Worm (Caenorhabditis elegans): ENCODE measurements around the gene sre-3.
A peak's percentile ranks its signal among the peaks of the same experiment; 100 is the strongest.

The sre-3 gene

DNA sequence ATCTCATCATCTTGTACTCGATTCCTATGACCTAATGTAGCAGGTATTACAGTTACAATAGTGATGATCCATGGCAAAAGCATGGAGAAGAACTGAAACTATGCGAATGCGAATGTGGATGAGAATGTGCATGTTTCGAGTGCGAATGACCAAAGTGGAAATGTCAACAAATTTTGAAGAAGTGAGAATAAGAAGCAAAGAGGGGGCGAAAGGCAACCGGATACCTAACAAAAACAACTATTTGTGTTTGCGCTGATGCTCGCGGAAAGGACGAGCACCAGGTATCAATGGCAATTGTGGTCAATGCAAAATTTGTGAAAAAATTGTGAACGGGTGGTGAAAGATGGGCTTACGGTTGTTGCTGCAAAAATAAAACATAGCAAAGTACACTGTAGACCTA is 17.1 kb downstream of the sre-3 start, which contains the start of gene nas-7:
Gene nas-7, minus strand, starts transcription at position 101 of the 400 bp plus-strand sequence.
- no peak for TF ChIP-seq F13H6.1 (tag; optimal IDR thresholded peaks at IDR 0.05)
- TF ChIP-seq eyg-1 (tag; optimal IDR thresholded peaks at IDR 0.05): no peak

DNA sequence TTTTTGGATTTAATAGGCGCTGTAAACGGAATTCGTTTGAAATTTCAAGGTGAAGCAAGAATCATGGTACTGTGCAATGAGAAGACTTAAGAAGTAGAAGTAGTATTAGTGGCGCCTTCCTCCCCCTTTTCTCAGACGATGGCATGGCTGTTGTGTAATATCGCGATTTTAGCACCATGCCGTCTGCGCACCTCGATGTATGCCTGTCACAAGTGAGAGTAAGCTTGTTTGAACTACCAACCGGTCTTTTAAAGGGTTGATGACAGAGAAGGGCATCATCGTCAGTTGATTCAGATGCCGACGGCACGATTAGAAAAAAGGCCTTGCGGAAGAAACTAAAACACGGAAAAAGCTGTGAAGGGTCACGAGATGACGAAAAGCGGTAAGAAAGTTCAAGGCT is 18.5 kb downstream of the sre-3 start:
- no peak for TF ChIP-seq tbx-7 (tag; optimal IDR thresholded peaks at IDR 0.05)
- TF ChIP-seq ztf-16 (tag; optimal IDR thresholded peaks at IDR 0.05): no peak
- no peak for TF ChIP-seq pqm-1 (tag; optimal IDR thresholded peaks at IDR 0.05)
- TF ChIP-seq hlh-30 (tag; optimal IDR thresholded peaks at IDR 0.05; ENCODE audit: insufficient read depth): peak; percentile 36
- TF ChIP-seq pat-9 (tag; optimal IDR thresholded peaks at IDR 0.05): no peak
- TF ChIP-seq fkh-10 (GFP tag; optimal IDR thresholded peaks at IDR 0.05): no peak

DNA sequence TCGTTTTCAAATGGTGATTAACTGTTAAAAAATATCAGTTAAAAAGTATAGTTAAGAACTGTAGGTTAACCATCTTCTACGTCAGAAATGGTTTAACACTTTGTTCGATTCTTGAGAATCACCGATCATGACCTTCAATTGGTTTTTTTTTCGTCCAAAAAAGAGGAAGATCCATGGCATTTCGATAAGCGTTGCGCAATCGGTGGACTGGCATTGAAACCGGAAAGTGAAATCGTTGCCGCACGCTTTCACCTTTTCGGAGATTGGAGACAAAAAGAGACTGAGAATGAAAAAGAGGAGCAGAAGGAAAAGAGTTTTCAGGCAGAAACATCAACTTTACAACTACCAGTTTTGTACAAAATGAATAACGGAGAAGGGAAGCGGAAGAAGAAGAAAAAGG is 19.7 kb downstream of the sre-3 start:
- TF ChIP-seq ets-4 (tag; optimal IDR thresholded peaks at IDR 0.05) (no peak), rnt-1 (tag; optimal IDR thresholded peaks at IDR 0.05) (no peak), fkh-6 (tag; optimal IDR thresholded peaks at IDR 0.05) (no peak), zip-5 (tag; optimal IDR thresholded peaks at IDR 0.05) (no peak), T23F11.4 (GFP tag; optimal IDR thresholded peaks at IDR 0.05) (no peak), che-1 (tag; optimal IDR thresholded peaks at IDR 0.05) (no peak), ceh-45 (GFP tag; IDR thresholded peaks at IDR 0.05) (no peak)

DNA sequence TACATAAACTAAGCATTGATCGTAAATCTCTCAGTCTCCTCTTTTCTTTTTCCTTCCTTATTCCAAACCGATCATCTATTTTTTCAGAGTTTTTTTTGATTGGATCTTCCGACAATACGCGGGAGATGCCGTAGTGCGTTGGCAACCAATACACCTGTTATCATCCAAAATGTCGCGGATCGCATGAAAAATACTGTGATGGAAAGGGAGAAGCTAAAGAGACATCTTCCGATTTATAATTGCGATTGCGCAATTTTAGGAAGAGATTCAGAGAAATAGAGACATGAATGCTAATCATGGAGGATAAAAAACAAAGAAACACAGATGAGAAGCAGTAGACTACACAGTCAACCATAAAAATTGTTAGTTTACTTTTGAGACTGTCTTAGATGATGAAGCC is 20.9 kb downstream of the sre-3 start:
- TF ChIP-seq rnt-1 (tag; optimal IDR thresholded peaks at IDR 0.05): no peak
- no peak for TF ChIP-seq zip-5 (tag; optimal IDR thresholded peaks at IDR 0.05)
- TF ChIP-seq C38D4.7 (GFP tag; optimal IDR thresholded peaks at IDR 0.05): no peak
- TF ChIP-seq ceh-6 (GFP tag; optimal IDR thresholded peaks at IDR 0.05): no peak
- no peak for TF ChIP-seq ceh-34 (tag; optimal IDR thresholded peaks at IDR 0.05)
- TF ChIP-seq Y22D7AL.16 (tag; optimal IDR thresholded peaks at IDR 0.05): no peak
- no peak for TF ChIP-seq madf-2 (tag; optimal IDR thresholded peaks at IDR 0.05)
- TF ChIP-seq unc-55 (GFP tag; optimal IDR thresholded peaks at IDR 0.05): no peak
- TF ChIP-seq unc-86 (tag; optimal IDR thresholded peaks at IDR 0.05): no peak
- no peak for TF ChIP-seq hlh-8 (tag; optimal IDR thresholded peaks at IDR 0.05)

DNA sequence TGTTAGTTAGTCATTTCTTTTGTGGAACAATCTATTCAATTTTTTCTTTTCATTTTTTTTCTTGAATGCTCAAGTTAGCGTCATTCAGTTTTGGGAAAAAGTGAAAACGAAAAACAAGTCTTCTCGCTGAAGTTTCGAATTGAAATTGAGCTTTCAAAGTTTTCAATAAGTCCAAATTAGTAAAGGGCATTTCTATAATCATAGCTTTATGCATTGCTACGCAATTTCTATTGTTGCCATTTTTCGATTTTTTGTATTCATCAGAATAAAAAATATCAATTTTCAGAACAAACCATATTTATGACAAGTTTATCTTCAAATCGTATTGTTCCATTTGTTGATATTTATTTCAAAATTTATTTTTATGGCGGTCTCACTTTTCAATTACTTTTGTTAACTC is 22.6 kb downstream of the sre-3 start, which contains the start of gene srd-55:
Gene srd-55, plus strand, starts transcription at position 301 of the 400 bp plus-strand sequence.
- TF ChIP-seq ttx-3 (tag; optimal IDR thresholded peaks at IDR 0.05) (no peak), pax-1 (tag; optimal IDR thresholded peaks at IDR 0.05) (no peak), pha-4 (tag; optimal IDR thresholded peaks at IDR 0.05) (no peak), C08G9.2 (tag; optimal IDR thresholded peaks at IDR 0.05) (no peak)

DNA sequence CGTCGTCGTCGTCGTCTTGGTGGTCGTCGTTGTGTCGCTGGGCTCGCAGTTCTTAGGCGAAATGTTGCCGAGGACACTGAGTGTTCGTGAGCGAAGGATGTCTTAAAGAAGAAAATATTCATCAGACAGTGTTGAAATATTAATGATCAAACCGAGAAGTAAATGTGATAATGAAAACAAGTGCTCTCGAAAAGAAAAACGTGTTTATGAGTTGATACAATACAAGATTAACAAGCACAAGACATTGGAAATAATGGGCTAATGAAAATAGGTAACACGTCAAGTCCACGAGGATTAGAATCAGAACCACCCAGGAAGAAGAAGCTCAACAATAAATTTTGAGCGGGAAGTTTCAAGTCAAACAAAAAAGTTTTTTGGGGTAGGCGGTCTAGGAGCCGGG is 26.4 kb downstream of the sre-3 start, which contains the start of gene K02A2.5:
Gene K02A2.5, minus strand, starts transcription at position 101 of the 400 bp plus-strand sequence.
- TF ChIP-seq Y22D7AL.16 (tag; optimal IDR thresholded peaks at IDR 0.05) (no peak), lin-11 (tag; optimal IDR thresholded peaks at IDR 0.05) (no peak), ztf-16 (tag; optimal IDR thresholded peaks at IDR 0.05) (no peak), T23F11.4 (GFP tag; optimal IDR thresholded peaks at IDR 0.05) (no peak), pat-9 (tag; optimal IDR thresholded peaks at IDR 0.05) (no peak), unc-42 (tag; optimal IDR thresholded peaks at IDR 0.05) (no peak), mec-3 (tag; optimal IDR thresholded peaks at IDR 0.05; ENCODE audit: borderline replicate concordance) (no peak), elt-2 (tag; optimal IDR thresholded peaks at IDR 0.05) (no peak), sox-4 (tag; optimal IDR thresholded peaks at IDR 0.05) (no peak), dmd-4 (tag; optimal IDR thresholded peaks at IDR 0.05; ENCODE audit: borderline replicate concordance) (no peak), ceh-9 (tag; optimal IDR thresholded peaks at IDR 0.05) (no peak), ets-4 (tag; optimal IDR thresholded peaks at IDR 0.05) (no peak), pax-1 (tag; optimal IDR thresholded peaks at IDR 0.05) (no peak), che-1 (tag; optimal IDR thresholded peaks at IDR 0.05) (no peak)

Data from whole organism, late embryonic.